Fruit fly (Drosophila melanogaster) whole organism, embryonic: ENCODE results near the gene Tomosyn.

Experiments
- ATbp ChIP-seq: fragments of 200-800 bp; sonication (Bioruptor generic); optimal IDR thresholded peaks from 2 replicates; lab custom pipeline; 2017; ENCODE audit warnings: missing biosample characterization, mild to moderate bottlenecking, missing genetic modification characterization, missing genetic modification reagents
- CG11456 ChIP-seq: fragments of 200-800 bp; sonication (Bioruptor generic); IDR thresholded peaks from 3 replicates; pipeline ENCODE4 v1.3.6; 2022; ENCODE audit warnings: missing biosample characterization, missing genetic modification characterization
- CG12104 ChIP-seq: fragments of 200-800 bp; sonication (Bioruptor generic); optimal IDR thresholded peaks from 3 replicates; lab custom pipeline; 2016; ENCODE audit warnings: missing biosample characterization, missing genetic modification characterization
- CG13894 ChIP-seq: fragments of 200-800 bp; sonication (Bioruptor generic); optimal IDR thresholded peaks from 3 replicates; lab custom pipeline; 2018; ENCODE audit warnings: missing biosample characterization, mild to moderate bottlenecking, missing genetic modification characterization, moderate library complexity
- CG1603 ChIP-seq: fragments of 200-800 bp; sonication (Bioruptor generic); optimal IDR thresholded peaks from 2 replicates; lab custom pipeline; 2019; ENCODE audit warnings: missing biosample characterization, mild to moderate bottlenecking, missing genetic modification characterization, moderate library complexity
- CG17359 ChIP-seq: fragments of 200-800 bp; sonication (Bioruptor generic); optimal IDR thresholded peaks from 3 replicates; lab custom pipeline; 2018; ENCODE audit warnings: missing biosample characterization, mild to moderate bottlenecking, missing genetic modification characterization, moderate library complexity
- CG17829 ChIP-seq: fragments of 200-800 bp; optimal IDR thresholded peaks from 2 replicates; lab custom pipeline; 2019; ENCODE audit warnings: missing biosample characterization, mild to moderate bottlenecking, missing genetic modification characterization, moderate library complexity
- CG17912 ChIP-seq: fragments of 200-800 bp; sonication (Bioruptor generic); optimal IDR thresholded peaks from 2 replicates; lab custom pipeline; 2018; ENCODE audit warnings: missing biosample characterization, mild to moderate bottlenecking, missing genetic modification characterization
- CG18262 ChIP-seq: fragments of 200-800 bp; optimal IDR thresholded peaks from 3 replicates; lab custom pipeline; 2019; ENCODE audit warnings: missing biosample characterization, mild to moderate bottlenecking, missing genetic modification characterization, moderate library complexity
- CG32532 ChIP-seq: fragments of 200-800 bp; sonication (Bioruptor generic); IDR thresholded peaks from 2 replicates; pipeline ENCODE4 v1.3.6; 2022; ENCODE audit warnings: missing biosample characterization, missing genetic modification characterization
- CG3407 ChIP-seq: fragments of 200-800 bp; sonication (Bioruptor generic); optimal IDR thresholded peaks from 2 replicates; lab custom pipeline; 2018; ENCODE audit warnings: missing biosample characterization, mild to moderate bottlenecking, missing genetic modification characterization
- CG7786 ChIP-seq: fragments of 200-800 bp; sonication (Bioruptor generic); optimal IDR thresholded peaks from 2 replicates; lab custom pipeline; 2016; ENCODE audit warnings: missing biosample characterization, missing genetic modification characterization
- CG7987 ChIP-seq: fragments of 200-800 bp; sonication (Bioruptor generic); optimal IDR thresholded peaks from 2 replicates; lab custom pipeline; 2018; ENCODE audit warnings: missing biosample characterization, mild to moderate bottlenecking, missing genetic modification characterization, moderate library complexity
- CG8359 ChIP-seq: fragments of 200-800 bp; sonication (Bioruptor generic); optimal IDR thresholded peaks from 2 replicates; lab custom pipeline; 2017; ENCODE audit warnings: missing biosample characterization, mild to moderate bottlenecking, missing genetic modification characterization, borderline replicate concordance
- CG8924 ChIP-seq: fragments of 200-800 bp; optimal IDR thresholded peaks from 3 replicates; lab custom pipeline; 2019; ENCODE audit warnings: missing biosample characterization, mild to moderate bottlenecking, missing genetic modification characterization, moderate library complexity
- CoRest ChIP-seq: fragments of 200-800 bp; sonication (Bioruptor generic); optimal IDR thresholded peaks from 3 replicates; lab custom pipeline; 2018; ENCODE audit warnings: missing biosample characterization, mild to moderate bottlenecking, missing genetic modification characterization, moderate library complexity
- Doc3 ChIP-seq: fragments of 200-800 bp; sonication (Bioruptor generic); IDR thresholded peaks from 3 replicates; pipeline ENCODE4 v1.3.6; 2022; ENCODE audit warnings: missing biosample characterization, missing genetic modification characterization; ENCODE audit not compliant: partially characterized antibody
- Eip74EF ChIP-seq, 2 experiments: fragments of 200-800 bp in 1 of 2; fragments of >200 bp in 1 of 2; sonication (Bioruptor generic) in 1 of 2; optimal IDR thresholded peaks; 2 replicates each; lab custom pipeline; 2017 to 2019; ENCODE audit warnings: missing biosample characterization in 2 of 2, missing genetic modification characterization in 2 of 2, mild to moderate bottlenecking in 1 of 2, moderate library complexity in 1 of 2
- Lim3 ChIP-seq: fragments of 200-800 bp; sonication (Bioruptor generic); IDR thresholded peaks from 2 replicates; pipeline ENCODE4 v1.3.6; 2022; ENCODE audit warnings: missing biosample characterization, missing genetic modification characterization
- Myb ChIP-seq: fragments of 200-800 bp; sonication (Bioruptor generic); optimal IDR thresholded peaks from 2 replicates; lab custom pipeline; 2016; ENCODE audit warnings: missing biosample characterization, missing genetic modification characterization
- Nf-YA ChIP-seq: fragments of 200-800 bp; sonication (Bioruptor generic); IDR thresholded peaks from 2 replicates; pipeline ENCODE4 v1.3.6; 2022; ENCODE audit warnings: missing biosample characterization, missing genetic modification characterization
- Nf-YB ChIP-seq: fragments of 200-800 bp; sonication (Bioruptor generic); optimal IDR thresholded peaks from 3 replicates; lab custom pipeline; 2019; ENCODE audit warnings: missing biosample characterization, mild to moderate bottlenecking, missing genetic modification characterization, moderate library complexity
- Oli ChIP-seq: fragments of 200-800 bp; sonication (Bioruptor generic); optimal IDR thresholded peaks from 2 replicates; lab custom pipeline; 2018; ENCODE audit warnings: missing biosample characterization, mild to moderate bottlenecking, missing genetic modification characterization, moderate library complexity
- abd-A ChIP-seq: fragments of 200-800 bp; sonication (Bioruptor generic); optimal IDR thresholded peaks from 3 replicates; lab custom pipeline; 2019; ENCODE audit warnings: missing biosample characterization, mild to moderate bottlenecking, missing genetic modification characterization, moderate library complexity
- bbx ChIP-seq: fragments of 200-800 bp; sonication (Bioruptor generic); IDR thresholded peaks from 2 replicates; pipeline ENCODE4 v1.3.6; 2022; ENCODE audit warnings: missing biosample characterization, missing genetic modification characterization; ENCODE audit not compliant: partially characterized antibody
- bsh ChIP-seq, 2 experiments: fragments of 200-800 bp; sonication (Bioruptor generic); optimal IDR thresholded peaks; 2 replicates each; lab custom pipeline; 2017 to 2018; ENCODE audit warnings: mild to moderate bottlenecking in 2 of 2, missing biosample characterization in 2 of 2, missing genetic modification characterization in 2 of 2, moderate library complexity in 1 of 2
- cwo ChIP-seq: fragments of 200-800 bp; sonication (Bioruptor generic); optimal IDR thresholded peaks from 3 replicates; lab custom pipeline; 2017; ENCODE audit warnings: missing biosample characterization, missing genetic modification characterization, mild to moderate bottlenecking, moderate library complexity, missing genetic modification reagents
- emc ChIP-seq: fragments of 200-800 bp; sonication (Bioruptor generic); optimal IDR thresholded peaks from 2 replicates; lab custom pipeline; 2016; ENCODE audit warnings: missing biosample characterization, missing genetic modification characterization
- exex ChIP-seq: fragments of 200-800 bp; sonication (Bioruptor generic); optimal IDR thresholded peaks from 4 replicates; lab custom pipeline; 2018; ENCODE audit warnings: missing biosample characterization, mild to moderate bottlenecking, missing genetic modification characterization, moderate library complexity
- fd96Cb ChIP-seq: fragments of 200-800 bp; sonication (Bioruptor generic); optimal IDR thresholded peaks from 2 replicates; lab custom pipeline; 2018; ENCODE audit warnings: missing biosample characterization, mild to moderate bottlenecking, missing genetic modification characterization, moderate library complexity
- grau ChIP-seq: fragments of 200-800 bp; optimal IDR thresholded peaks from 3 replicates; lab custom pipeline; 2019; ENCODE audit warnings: missing biosample characterization, mild to moderate bottlenecking, missing genetic modification characterization, moderate library complexity
- gsb ChIP-seq: fragments of 200-800 bp; sonication (Bioruptor generic); IDR thresholded peaks from 2 replicates; pipeline ENCODE4 v1.3.6; 2022; ENCODE audit warnings: missing biosample characterization, missing genetic modification characterization
- ken ChIP-seq: fragments of 200-800 bp; sonication (Bioruptor generic); IDR thresholded peaks from 3 replicates; pipeline ENCODE4 v1.3.6; 2022; ENCODE audit warnings: missing biosample characterization, missing genetic modification characterization
- lbe ChIP-seq: fragments of 200-800 bp; sonication (Bioruptor generic); optimal IDR thresholded peaks from 2 replicates; lab custom pipeline; 2016; ENCODE audit warnings: missing biosample characterization, mild to moderate bottlenecking, missing genetic modification characterization
- nom ChIP-seq: fragments of 200-800 bp; sonication (Bioruptor generic); optimal IDR thresholded peaks from 2 replicates; lab custom pipeline; 2017; ENCODE audit warnings: missing biosample characterization, missing genetic modification characterization, mild to moderate bottlenecking, moderate library complexity, missing genetic modification reagents
- onecut ChIP-seq: fragments of 200-800 bp; sonication (Bioruptor generic); IDR thresholded peaks from 2 replicates; pipeline ENCODE4 v1.3.6; 2022; ENCODE audit warnings: missing biosample characterization, missing genetic modification characterization
- peb ChIP-seq: fragments of 200-800 bp; sonication (Bioruptor generic); IDR thresholded peaks from 2 replicates; pipeline ENCODE4 v1.3.6; 2022; ENCODE audit warnings: missing biosample characterization, missing genetic modification characterization
- pfk ChIP-seq: fragments of 200-800 bp; sonication (Bioruptor generic); optimal IDR thresholded peaks from 2 replicates; lab custom pipeline; 2018; ENCODE audit warnings: missing biosample characterization, mild to moderate bottlenecking, missing genetic modification characterization, moderate library complexity
- pros ChIP-seq: fragments of 200-800 bp; sonication (Bioruptor generic); optimal IDR thresholded peaks from 3 replicates; lab custom pipeline; 2019; ENCODE audit warnings: missing biosample characterization, mild to moderate bottlenecking, missing genetic modification characterization, moderate library complexity
- rib ChIP-seq: fragments of 200-800 bp; sonication (Bioruptor generic); IDR thresholded peaks from 2 replicates; pipeline ENCODE4 v1.3.6; 2022; ENCODE audit warnings: missing biosample characterization, missing genetic modification characterization
- sd ChIP-seq: fragments of 200-800 bp; sonication (Bioruptor generic); optimal IDR thresholded peaks from 3 replicates; lab custom pipeline; 2018; ENCODE audit warnings: missing biosample characterization, mild to moderate bottlenecking, missing genetic modification characterization, moderate library complexity
- stwl ChIP-seq: fragments of 200-800 bp; sonication (Bioruptor generic); optimal IDR thresholded peaks from 3 replicates; lab custom pipeline; 2018; ENCODE audit warnings: missing biosample characterization, mild to moderate bottlenecking, missing genetic modification characterization, moderate library complexity
- tna ChIP-seq: fragments of 200-800 bp; sonication (Bioruptor generic); IDR thresholded peaks from 2 replicates; pipeline ENCODE4 v1.3.6; 2022; ENCODE audit warnings: missing biosample characterization, missing genetic modification characterization; ENCODE audit not compliant: partially characterized antibody
- toy ChIP-seq: fragments of 200-800 bp; sonication (Bioruptor generic); IDR thresholded peaks from 2 replicates; pipeline ENCODE4 v1.3.6; 2022; ENCODE audit warnings: missing biosample characterization, missing genetic modification characterization
- unpg ChIP-seq: fragments of 200-800 bp; sonication (Bioruptor generic); optimal IDR thresholded peaks from 3 replicates; lab custom pipeline; 2018; ENCODE audit warnings: missing biosample characterization, mild to moderate bottlenecking, missing genetic modification characterization, moderate library complexity
- zen2 ChIP-seq: fragments of 200-800 bp; sonication (Bioruptor generic); IDR thresholded peaks from 3 replicates; pipeline ENCODE4 v1.3.6; 2022; ENCODE audit warnings: missing biosample characterization, missing genetic modification characterization; ENCODE audit not compliant: partially characterized antibody

Gene Tomosyn

dm6 chrX:12661435-12661949 lies 30.1 kb downstream of the Tomosyn start (continued):
- TF ChIP-seq Eip74EF (GFP tag; optimal IDR thresholded peaks at IDR 0.05; lab: Kevin White, UChicago) (peak in 1 of 2 experiments; percentile 93), Doc3 (GFP tag; lab: Robert Waterston, UW) (no peak), CG1603 (tag; lab: Kevin White, UChicago) (peak; percentile 23), CG32532 (GFP tag; lab: Robert Waterston, UW) (peak; percentile 24; the same call in 1 of the 2 replicates), CG17912 (no peak), abd-A (peak; percentile 69), exex (tag; lab: Kevin White, UChicago) (peak; percentile 12), CG3407 (GFP tag; lab: Kevin White, UChicago) (no peak), nom (GFP tag; lab: Kevin White, UChicago) (peak; percentile 29), Lim3 (GFP tag; lab: Robert Waterston, UW) (no peak), ATbp (GFP tag; lab: Kevin White, UChicago) (peak; percentile 11), rib (GFP tag; lab: Robert Waterston, UW) (no peak), lbe (GFP tag; lab: Kevin White, UChicago) (peak; percentile 45), CG8924 (tag; lab: Kevin White, UChicago) (peak; percentile 50), tna (GFP tag; lab: Robert Waterston, UW) (0 out of 2 replicates have a peak, but pooled peaks have one; percentile 24), Nf-YB (GFP tag; lab: Kevin White, UChicago) (no peak), cwo (GFP tag; lab: Kevin White, UChicago) (peak; percentile 51), peb (GFP tag; lab: Robert Waterston, UW) (no peak), pfk (peak; percentile 19), CG13894 (tag; lab: Kevin White, UChicago) (peak; percentile 14), pros (GFP tag; lab: Kevin White, UChicago) (peak; percentile 73), onecut (GFP tag; lab: Robert Waterston, UW) (peak; percentile 5; the same call in 1 of the 2 replicates), bbx (GFP tag; lab: Robert Waterston, UW) (no peak)

dm6 chrX:12662679-12663463 lies 31.5 kb downstream of the Tomosyn start:
- TF ChIP-seq gsb (GFP tag; lab: Robert Waterston, UW) (no peak), fd96Cb (tag; lab: Kevin White, UChicago) (peak; percentile 30), CG8359 (GFP tag; lab: Kevin White, UChicago) (no peak), Myb (GFP tag; lab: Kevin White, UChicago) (no peak), CG12104 (GFP tag; lab: Kevin White, UChicago) (no peak), CG17829 (tag; lab: Kevin White, UChicago) (peak; percentile 13), Nf-YA (no peak), Nf-YB (GFP tag; lab: Kevin White, UChicago) (no peak), stwl (tag; lab: Kevin White, UChicago) (no peak), grau (peak; percentile 91), bsh (GFP tag; optimal IDR thresholded peaks at IDR 0.05; lab: Kevin White, UChicago) (peak in 1 of 2 experiments; percentile 46), unpg (peak; percentile 19), Oli (tag; lab: Kevin White, UChicago) (peak; percentile 13), CoRest (tag; lab: Kevin White, UChicago) (peak; percentile 25), CG11456 (GFP tag; lab: Robert Waterston, UW) (no peak), CG17359 (tag; lab: Kevin White, UChicago) (peak; percentile 10), CG18262 (tag; lab: Kevin White, UChicago) (peak; percentile 35), ken (GFP tag; lab: Robert Waterston, UW) (0 out of 3 replicates have a peak, but pooled peaks have one; percentile 39), CG7786 (GFP tag; lab: Kevin White, UChicago) (no peak), CG7987 (GFP tag; lab: Kevin White, UChicago) (no peak), emc (no peak), toy (GFP tag; lab: Robert Waterston, UW) (no peak), CG13894 (tag; lab: Kevin White, UChicago) (no peak), sd (no peak), zen2 (no peak)
